Fruit fly (Drosophila melanogaster): Measurements from ENCODE around the gene CG3587.

dm6 chrX:1945241-1945640 is 5.1 kb downstream of the CG3587 start:
- TF ChIP-seq Eip75B (GFP tag; optimal IDR thresholded peaks at IDR 0.05) (no peak), Met (GFP tag; optimal IDR thresholded peaks at IDR 0.05) (no peak), Smox (GFP tag; optimal IDR thresholded peaks at IDR 0.05) (no peak), Lpt (GFP tag; optimal IDR thresholded peaks at IDR 0.05) (no peak), fd85E (GFP tag; optimal IDR thresholded peaks at IDR 0.05) (no peak), CG16779 (tag; optimal IDR thresholded peaks at IDR 0.05) (no peak), CG32006 (GFP tag; optimal IDR thresholded peaks at IDR 0.05) (no peak), CG4318 (GFP tag; optimal IDR thresholded peaks at IDR 0.05) (no peak), CG1621 (tag; optimal IDR thresholded peaks at IDR 0.05) (no peak), CG6276 (GFP tag; optimal IDR thresholded peaks at IDR 0.05) (no peak), esn (GFP tag; optimal IDR thresholded peaks at IDR 0.05) (no peak), Hr38 (GFP tag; optimal IDR thresholded peaks at IDR 0.05) (no peak), CG34406 (GFP tag; optimal IDR thresholded peaks at IDR 0.05) (no peak)

Measured in whole organism, prepupa.